Fruit fly (Drosophila melanogaster) whole organism, prepupa: ENCODE results near the gene nocte.

ENCODE experiments used
- CG10631 ChIP-seq: fragments of 200-800 bp; sonication (Bioruptor generic); optimal IDR thresholded peaks from 2 replicates; lab custom pipeline; 2016; ENCODE audit warnings: missing biosample characterization, missing genetic modification characterization
- CG10669 ChIP-seq: fragments of 200-800 bp; sonication (Bioruptor generic); optimal IDR thresholded peaks from 3 replicates; lab custom pipeline; 2018; ENCODE audit warnings: missing biosample characterization, mild to moderate bottlenecking, missing genetic modification characterization, moderate library complexity
- CG11294 ChIP-seq: fragments of 200-800 bp; sonication (Bioruptor generic); IDR thresholded peaks from 2 replicates; pipeline ENCODE4 v1.3.6; 2022; ENCODE audit warnings: missing biosample characterization, missing genetic modification characterization
- CG11762 ChIP-seq: fragments of 200-800 bp; sonication (Bioruptor generic); optimal IDR thresholded peaks from 3 replicates; lab custom pipeline; 2016; ENCODE audit warnings: missing biosample characterization, missing genetic modification characterization; ENCODE audit not compliant: insufficient read depth
- CG11902 ChIP-seq: fragments of 200-800 bp; sonication (Bioruptor generic); optimal IDR thresholded peaks from 3 replicates; lab custom pipeline; 2016; ENCODE audit warnings: missing biosample characterization, missing genetic modification characterization
- CG1621 ChIP-seq: fragments of 200-800 bp; sonication (Bioruptor generic); optimal IDR thresholded peaks from 3 replicates; lab custom pipeline; 2018; ENCODE audit warnings: missing biosample characterization, mild to moderate bottlenecking, missing genetic modification characterization
- CG16779 ChIP-seq: fragments of 200-800 bp; sonication (Bioruptor generic); optimal IDR thresholded peaks from 3 replicates; lab custom pipeline; 2017; ENCODE audit warnings: missing biosample characterization, mild to moderate bottlenecking, missing genetic modification characterization
- CG3032 ChIP-seq: fragments of 200-800 bp; optimal IDR thresholded peaks from 2 replicates; lab custom pipeline; 2019; ENCODE audit warnings: missing biosample characterization, mild to moderate bottlenecking, missing genetic modification characterization, moderate library complexity
- CG31627 ChIP-seq: fragments of 200-800 bp; sonication (Bioruptor generic); optimal IDR thresholded peaks from 3 replicates; lab custom pipeline; 2016; ENCODE audit warnings: missing biosample characterization, missing genetic modification characterization
- CG32006 ChIP-seq: fragments of 200-800 bp; sonication (Bioruptor generic); optimal IDR thresholded peaks from 3 replicates; lab custom pipeline; 2017; ENCODE audit warnings: missing biosample characterization, mild to moderate bottlenecking, missing genetic modification characterization
- CG34406 ChIP-seq: fragments of 200-800 bp; sonication (Bioruptor generic); optimal IDR thresholded peaks from 3 replicates; lab custom pipeline; 2016; ENCODE audit warnings: missing biosample characterization, missing genetic modification characterization
- CG3919 ChIP-seq: fragments of 200-800 bp; sonication (Bioruptor generic); optimal IDR thresholded peaks from 3 replicates; lab custom pipeline; 2016; ENCODE audit warnings: missing biosample characterization, missing genetic modification characterization
- CG4318 ChIP-seq: fragments of 200-800 bp; sonication (Bioruptor generic); optimal IDR thresholded peaks from 3 replicates; lab custom pipeline; 2017; ENCODE audit warnings: missing biosample characterization, mild to moderate bottlenecking, missing genetic modification characterization
- CG6163 ChIP-seq: fragments of 200-800 bp; sonication (Bioruptor generic); IDR thresholded peaks from 3 replicates; pipeline ENCODE4 v1.3.6; 2022; ENCODE audit warnings: missing biosample characterization, missing genetic modification characterization
- CG6276 ChIP-seq: fragments of 200-800 bp; sonication (Bioruptor generic); optimal IDR thresholded peaks from 2 replicates; lab custom pipeline; 2017; ENCODE audit warnings: missing biosample characterization, mild to moderate bottlenecking, missing genetic modification characterization
- CG6792 ChIP-seq: fragments of 200-800 bp; sonication (Bioruptor generic); optimal IDR thresholded peaks from 3 replicates; lab custom pipeline; 2016; ENCODE audit warnings: missing biosample characterization, missing genetic modification characterization
- CG6808 ChIP-seq: fragments of 200-800 bp; sonication (Bioruptor generic); optimal IDR thresholded peaks from 3 replicates; lab custom pipeline; 2017; ENCODE audit warnings: missing biosample characterization, missing genetic modification characterization, mild to moderate bottlenecking, moderate library complexity, missing genetic modification reagents
- CG6854 ChIP-seq: fragments of 200-800 bp; sonication (Bioruptor generic); optimal IDR thresholded peaks from 2 replicates; lab custom pipeline; 2017; ENCODE audit warnings: missing biosample characterization, mild to moderate bottlenecking, missing genetic modification characterization
- CG8119 ChIP-seq: fragments of 200-800 bp; sonication (Bioruptor generic); IDR thresholded peaks from 3 replicates; pipeline ENCODE4 v1.3.6; 2022; ENCODE audit warnings: missing biosample characterization, missing genetic modification characterization
- CG8319 ChIP-seq: fragments of 200-800 bp; sonication (Bioruptor generic); optimal IDR thresholded peaks from 3 replicates; lab custom pipeline; 2016; ENCODE audit warnings: missing biosample characterization, missing genetic modification characterization
- CG8632 ChIP-seq: fragments of 200-800 bp; sonication (Bioruptor generic); optimal IDR thresholded peaks from 3 replicates; lab custom pipeline; 2016; ENCODE audit warnings: missing biosample characterization, missing genetic modification characterization
- CG9139 ChIP-seq: fragments of 200-800 bp; sonication (Bioruptor generic); optimal IDR thresholded peaks from 3 replicates; lab custom pipeline; 2017; ENCODE audit warnings: missing biosample characterization, mild to moderate bottlenecking, missing genetic modification characterization
- Eip75B ChIP-seq: fragments of 200-800 bp; sonication (Bioruptor generic); optimal IDR thresholded peaks from 3 replicates; lab custom pipeline; 2016; ENCODE audit warnings: missing biosample characterization, missing genetic modification characterization
- Eip78C ChIP-seq: fragments of 200-800 bp; sonication (Bioruptor generic); peaks from one replicate; lab custom pipeline; 2016; ENCODE audit warnings: missing biosample characterization, missing genetic modification characterization
- Eip93F ChIP-seq: fragments of 200-800 bp; sonication (Bioruptor generic); optimal IDR thresholded peaks from 2 replicates; lab custom pipeline; 2016; ENCODE audit warnings: missing biosample characterization, mild to moderate bottlenecking, missing genetic modification characterization
- Ets21C ChIP-seq: fragments of 200-800 bp; sonication (Bioruptor generic); optimal IDR thresholded peaks from 3 replicates; lab custom pipeline; 2016; ENCODE audit warnings: missing biosample characterization, missing genetic modification characterization
- Ets96B ChIP-seq: fragments of 200-800 bp; optimal IDR thresholded peaks from 2 replicates; lab custom pipeline; 2019; ENCODE audit warnings: missing biosample characterization, mild to moderate bottlenecking, missing genetic modification characterization, moderate library complexity
- Hr38 ChIP-seq: sonication (Bioruptor generic); optimal IDR thresholded peaks from 2 replicates; lab custom pipeline; 2016; ENCODE audit warnings: missing biosample characterization, missing genetic modification characterization
- Hr39 ChIP-seq: fragments of 200-800 bp; sonication (Bioruptor generic); optimal IDR thresholded peaks from 2 replicates; lab custom pipeline; 2016; ENCODE audit warnings: missing biosample characterization, missing genetic modification characterization
- Hr4 ChIP-seq: fragments of 200-800 bp; sonication (Bioruptor generic); optimal IDR thresholded peaks from 3 replicates; lab custom pipeline; 2016; ENCODE audit warnings: missing biosample characterization, missing genetic modification characterization
- Lpt ChIP-seq: fragments of 200-800 bp; sonication (Bioruptor generic); optimal IDR thresholded peaks from 3 replicates; lab custom pipeline; 2016; ENCODE audit warnings: missing biosample characterization, missing genetic modification characterization
- Met ChIP-seq: fragments of 200-800 bp; sonication (Bioruptor generic); optimal IDR thresholded peaks from 3 replicates; lab custom pipeline; 2016; ENCODE audit warnings: missing biosample characterization, missing genetic modification characterization
- Smox ChIP-seq: fragments of 200-800 bp; sonication (Bioruptor generic); optimal IDR thresholded peaks from 3 replicates; lab custom pipeline; 2016; ENCODE audit warnings: missing biosample characterization, missing genetic modification characterization
- Sox102F ChIP-seq: fragments of 200-800 bp; sonication (Bioruptor generic); optimal IDR thresholded peaks from 2 replicates; lab custom pipeline; 2016; ENCODE audit warnings: missing biosample characterization, mild to moderate bottlenecking, missing genetic modification characterization
- Sox14 ChIP-seq: fragments of 200-800 bp; sonication (Bioruptor generic); optimal IDR thresholded peaks from 3 replicates; lab custom pipeline; 2016; ENCODE audit warnings: missing biosample characterization, missing genetic modification characterization
- Sox15 ChIP-seq: fragments of 200-800 bp; sonication (Bioruptor generic); optimal IDR thresholded peaks from 3 replicates; lab custom pipeline; 2016; ENCODE audit warnings: missing biosample characterization, missing genetic modification characterization
- achi ChIP-seq: fragments of 200-800 bp; sonication (Bioruptor generic); optimal IDR thresholded peaks from 3 replicates; lab custom pipeline; 2016; ENCODE audit warnings: missing biosample characterization, missing genetic modification characterization
- acj6 ChIP-seq: fragments of 200-800 bp; sonication (Bioruptor generic); optimal IDR thresholded peaks from 3 replicates; lab custom pipeline; 2016; ENCODE audit warnings: missing biosample characterization, missing genetic modification characterization
- cyc ChIP-seq: fragments of 200-800 bp; sonication (Bioruptor generic); optimal IDR thresholded peaks from 3 replicates; lab custom pipeline; 2016; ENCODE audit warnings: missing biosample characterization, missing genetic modification characterization
- dsx ChIP-seq: fragments of 200-800 bp; optimal IDR thresholded peaks from 3 replicates; lab custom pipeline; 2019; ENCODE audit warnings: missing biosample characterization, mild to moderate bottlenecking, missing genetic modification characterization, moderate library complexity; ENCODE audit not compliant: poor library complexity, severe bottlenecking
- eg ChIP-seq: fragments of 200-800 bp; sonication (Bioruptor generic); IDR thresholded peaks from 3 replicates; pipeline ENCODE4 v1.3.6; 2022; ENCODE audit warnings: missing biosample characterization, missing genetic modification characterization
- esn ChIP-seq: fragments of 200-800 bp; sonication (Bioruptor generic); optimal IDR thresholded peaks from 2 replicates; lab custom pipeline; 2016; ENCODE audit warnings: missing biosample characterization, mild to moderate bottlenecking, missing genetic modification characterization, moderate library complexity
- fd59A ChIP-seq: fragments of 200-800 bp; sonication (Bioruptor generic); optimal IDR thresholded peaks from 2 replicates; lab custom pipeline; 2017; ENCODE audit warnings: missing biosample characterization, mild to moderate bottlenecking, missing genetic modification characterization, missing genetic modification reagents
- fd85E ChIP-seq: fragments of 200-800 bp; sonication (Bioruptor generic); optimal IDR thresholded peaks from 3 replicates; lab custom pipeline; 2016; ENCODE audit warnings: missing biosample characterization, missing genetic modification characterization
- fkh ChIP-seq: fragments of 200-800 bp; sonication (Bioruptor generic); optimal IDR thresholded peaks from 3 replicates; lab custom pipeline; 2017; ENCODE audit warnings: missing biosample characterization, mild to moderate bottlenecking, missing genetic modification characterization, moderate library complexity
- lz ChIP-seq: fragments of 200-800 bp; sonication (Bioruptor generic); optimal IDR thresholded peaks from 3 replicates; lab custom pipeline; 2016; ENCODE audit warnings: missing biosample characterization, missing genetic modification characterization
- salr ChIP-seq, 2 experiments: fragments of 200-800 bp; sonication (Bioruptor generic); optimal IDR thresholded peaks; 3 replicates each; lab custom pipeline; 2016 to 2018; ENCODE audit warnings: missing biosample characterization in 2 of 2, missing genetic modification characterization in 2 of 2, mild to moderate bottlenecking in 1 of 2
- spab ChIP-seq: fragments of 200-800 bp; sonication (Bioruptor generic); optimal IDR thresholded peaks from 2 replicates; lab custom pipeline; 2017; ENCODE audit warnings: missing biosample characterization, mild to moderate bottlenecking, missing genetic modification characterization, missing genetic modification reagents
- ss ChIP-seq, 2 experiments: fragments of 200-800 bp; sonication (Bioruptor generic); optimal IDR thresholded peaks; 2 replicates in 1 of 2; 3 replicates in 1 of 2; lab custom pipeline; 2017 to 2018; ENCODE audit warnings: mild to moderate bottlenecking in 2 of 2, missing biosample characterization in 2 of 2, missing genetic modification characterization in 2 of 2, moderate library complexity in 1 of 2
- svp ChIP-seq: fragments of 200-800 bp; sonication (Bioruptor generic); peaks from one replicate; lab custom pipeline; 2016; ENCODE audit warnings: missing biosample characterization, missing genetic modification characterization
- topi ChIP-seq: fragments of 200-800 bp; sonication (Bioruptor generic); optimal IDR thresholded peaks from 3 replicates; lab custom pipeline; 2016; ENCODE audit warnings: missing biosample characterization, missing genetic modification characterization
- vri ChIP-seq: fragments of 200-800 bp; sonication (Bioruptor generic); optimal IDR thresholded peaks from 3 replicates; lab custom pipeline; 2016; ENCODE audit warnings: missing biosample characterization, mild to moderate bottlenecking, missing genetic modification characterization

Gene nocte

dm6 chrX:10515323-10515853 is 40.9 kb upstream of the nocte start:
- TF ChIP-seq CG6854 (GFP tag; lab: Kevin White, UChicago), result no peak
- peak; percentile 61; the same call in 2 of the 3 replicates for TF ChIP-seq CG8119
- peak; percentile 63 for TF ChIP-seq CG3919 (GFP tag; lab: Kevin White, UChicago)
- TF ChIP-seq dsx (GFP tag; lab: Kevin White, UChicago), result peak; percentile 65
- no peak for TF ChIP-seq Ets21C
- peak; percentile 49 for TF ChIP-seq Sox14 (GFP tag; lab: Kevin White, UChicago)
- TF ChIP-seq spab, result peak; percentile 39
- TF ChIP-seq topi (GFP tag; lab: Kevin White, UChicago), result peak; percentile 42
- TF ChIP-seq Smox (GFP tag; lab: Kevin White, UChicago), result no peak
- peak; percentile 64 to 73 for TF ChIP-seq ss (GFP tag; optimal IDR thresholded peaks at IDR 0.05; lab: Kevin White, UChicago)
- peak; percentile 17 for TF ChIP-seq achi (GFP tag; lab: Kevin White, UChicago)
- TF ChIP-seq fkh (GFP tag; lab: Kevin White, UChicago), result no peak
- peak; percentile 94 for TF ChIP-seq Eip78C (GFP tag; lab: Kevin White, UChicago)
- peak; percentile 65 for TF ChIP-seq CG10669 (GFP tag; lab: Kevin White, UChicago)
- TF ChIP-seq CG8632 (GFP tag; lab: Kevin White, UChicago), result peak; percentile 1
- peak; percentile 37 for TF ChIP-seq lz (GFP tag; lab: Kevin White, UChicago)
- peak; percentile 30 for TF ChIP-seq CG6792 (GFP tag; lab: Kevin White, UChicago)
- TF ChIP-seq CG8319, result no peak
- peak; percentile 42 for TF ChIP-seq CG16779
- peak; percentile 47 for TF ChIP-seq fd59A (GFP tag; lab: Kevin White, UChicago)
- no peak for TF ChIP-seq Hr38 (GFP tag; lab: Kevin White, UChicago)
- peak; percentile 31 for TF ChIP-seq cyc
- peak; percentile 72 for TF ChIP-seq Hr4 (GFP tag; lab: Kevin White, UChicago)
- TF ChIP-seq Eip75B, result peak; percentile 63
- peak; percentile 69 for TF ChIP-seq CG32006 (GFP tag; lab: Kevin White, UChicago)
- peak; percentile 69 for TF ChIP-seq CG6163 (GFP tag; lab: Robert Waterston, UW)
- no peak for TF ChIP-seq Sox102F (GFP tag; lab: Kevin White, UChicago)
- TF ChIP-seq CG34406 (GFP tag; lab: Kevin White, UChicago), result peak; percentile 21
- TF ChIP-seq CG10631 (GFP tag; lab: Kevin White, UChicago), result peak; percentile 53
- TF ChIP-seq CG6808 (GFP tag; lab: Kevin White, UChicago), result peak; percentile 39
- TF ChIP-seq CG11762 (GFP tag; lab: Kevin White, UChicago), result no peak
- TF ChIP-seq Lpt (GFP tag; lab: Kevin White, UChicago), result peak; percentile 14
- TF ChIP-seq Eip93F (GFP tag; lab: Kevin White, UChicago), result no peak
- peak; percentile 36 for TF ChIP-seq CG1621
- TF ChIP-seq CG4318, result peak; percentile 29
- no peak for TF ChIP-seq vri
- TF ChIP-seq Ets96B (tag; lab: Kevin White, UChicago), result peak; percentile 58
- TF ChIP-seq fd85E, result no peak
- no peak for TF ChIP-seq CG11902
- peak; percentile 22 for TF ChIP-seq CG31627 (GFP tag; lab: Kevin White, UChicago)
- peak; percentile 42 for TF ChIP-seq CG9139 (GFP tag; lab: Kevin White, UChicago)
- peak; percentile 33 to 46 for TF ChIP-seq salr (GFP tag; optimal IDR thresholded peaks at IDR 0.05; lab: Kevin White, UChicago)
- TF ChIP-seq esn (GFP tag; lab: Kevin White, UChicago), result peak; percentile 44
- peak; percentile 46 for TF ChIP-seq CG11294 (GFP tag; lab: Robert Waterston, UW)
- no peak for TF ChIP-seq svp (GFP tag; lab: Kevin White, UChicago)
- peak; percentile 63 for TF ChIP-seq CG3032 (tag; lab: Kevin White, UChicago)
- peak; percentile 4 for TF ChIP-seq Sox15 (GFP tag; lab: Kevin White, UChicago)
- peak; percentile 40 for TF ChIP-seq acj6 (GFP tag; lab: Kevin White, UChicago)
- TF ChIP-seq Met (GFP tag; lab: Kevin White, UChicago), result peak; percentile 38
- peak; percentile 36 for TF ChIP-seq CG6276 (GFP tag; lab: Kevin White, UChicago)
- peak; percentile 75 for TF ChIP-seq eg (GFP tag; lab: Robert Waterston, UW)
- peak; percentile 11 for TF ChIP-seq Hr39 (GFP tag; lab: Kevin White, UChicago)
